Fruit fly (Drosophila melanogaster) whole organism, wandering third instar larva: Measurements from ENCODE around the gene Cyp4d8.

Source experiments
- Abd-B ChIP-seq: fragments of >200 bp; optimal IDR thresholded peaks from 2 replicates; lab custom pipeline; 2017; ENCODE audit warnings: missing biosample characterization, missing genetic modification characterization
- Dfd ChIP-seq: fragments of >200 bp; optimal IDR thresholded peaks from 2 replicates; lab custom pipeline; 2017; ENCODE audit warnings: missing biosample characterization, missing genetic modification characterization
- dsf ChIP-seq: sonication (Bioruptor generic); optimal IDR thresholded peaks from 2 replicates; lab custom pipeline; 2016; ENCODE audit warnings: missing biosample characterization, missing genetic modification characterization, borderline replicate concordance
- h ChIP-seq: fragments of 200-800 bp; sonication (Bioruptor generic); optimal IDR thresholded peaks from 3 replicates; lab custom pipeline; 2016; ENCODE audit warnings: missing biosample characterization, mild to moderate bottlenecking, missing genetic modification characterization
- usp ChIP-seq: fragments of >200 bp; optimal IDR thresholded peaks from 2 replicates; lab custom pipeline; 2017; ENCODE audit warnings: missing biosample characterization, missing genetic modification characterization

dm6 chr3L:7545562-7545961, 49.6 kb upstream of the Cyp4d8 start:
- TF ChIP-seq Dfd (GFP tag; lab: Kevin White, UChicago) (no peak), dsf (GFP tag; lab: Kevin White, UChicago) (no peak), usp (GFP tag; lab: Kevin White, UChicago) (no peak), Abd-B (GFP tag; lab: Kevin White, UChicago) (no peak), h (GFP tag; lab: Kevin White, UChicago) (no peak)
